Fruit fly (Drosophila melanogaster): ENCODE data around the gene CG13999.
A peak's percentile ranks its signal among the peaks of the same experiment; 100 is the strongest.

Gene CG13999

dm6 chr2L:5948775-5949526 is 7.3 kb downstream of the CG13999 start, which contains the start of gene CG9044 (continued):
- TF ChIP-seq ATbp (GFP tag; optimal IDR thresholded peaks at IDR 0.05): no peak
- no peak for TF ChIP-seq Drgx (GFP tag; IDR thresholded peaks at IDR 0.05)
- TF ChIP-seq h (optimal IDR thresholded peaks at IDR 0.05): no peak
- TF ChIP-seq CG10431 (GFP tag; optimal IDR thresholded peaks at IDR 0.05): no peak
- no peak for TF ChIP-seq schlank (tag; optimal IDR thresholded peaks at IDR 0.05)
- TF ChIP-seq Aef1 (GFP tag; IDR thresholded peaks at IDR 0.05): peak; percentile 22; the same call in 2 of the 3 replicates
- peak; percentile 42 for TF ChIP-seq Camta (GFP tag; optimal IDR thresholded peaks at IDR 0.05)
- TF ChIP-seq ash1 (GFP tag; optimal IDR thresholded peaks at IDR 0.05): no peak
- no peak for TF ChIP-seq Spps (tag; optimal IDR thresholded peaks at IDR 0.05)
- TF ChIP-seq gcm (GFP tag; optimal IDR thresholded peaks at IDR 0.05): no peak
- peak; percentile 94 for TF ChIP-seq CTCF (GFP tag; optimal IDR thresholded peaks at IDR 0.05)
- no peak for TF ChIP-seq CG1024 (GFP tag; IDR thresholded peaks at IDR 0.05)
- no peak for TF ChIP-seq zf30C (GFP tag; optimal IDR thresholded peaks at IDR 0.05)
- TF ChIP-seq Taf1 (GFP tag; IDR thresholded peaks at IDR 0.05): no peak
- peak; percentile 73; the same call in 1 of the 2 replicates for TF ChIP-seq Rfx (GFP tag; IDR thresholded peaks at IDR 0.05)
- TF ChIP-seq CG31224 (GFP tag; IDR thresholded peaks at IDR 0.05): 0 out of 2 replicates have a peak, but pooled peaks have one; percentile 21
- peak; percentile 42 for TF ChIP-seq ssp (GFP tag; IDR thresholded peaks at IDR 0.05)
- TF ChIP-seq tap (tag; optimal IDR thresholded peaks at IDR 0.05): no peak
- TF ChIP-seq Mrtf (GFP tag; IDR thresholded peaks at IDR 0.05): no peak
- peak; percentile 21 for TF ChIP-seq CG10979 (tag; optimal IDR thresholded peaks at IDR 0.05)
- peak; percentile 19 for TF ChIP-seq emc (GFP tag; optimal IDR thresholded peaks at IDR 0.05)
- TF ChIP-seq CG32532 (GFP tag; IDR thresholded peaks at IDR 0.05): peak; percentile 62
- TF ChIP-seq Jarid2 (GFP tag; optimal IDR thresholded peaks at IDR 0.05): no peak
- peak; percentile 86 for TF ChIP-seq hbn (GFP tag; IDR thresholded peaks at IDR 0.05; ENCODE audit: partially characterized antibody)
- peak; percentile 39 for TF ChIP-seq tx (GFP tag; optimal IDR thresholded peaks at IDR 0.05)
- TF ChIP-seq Neu2 (GFP tag; optimal IDR thresholded peaks at IDR 0.05; ENCODE audit: borderline replicate concordance): peak; percentile 30
- TF ChIP-seq Trl (optimal IDR thresholded peaks at IDR 0.05): no peak
- peak; percentile 67 for TF ChIP-seq Trl (GFP tag; optimal IDR thresholded peaks at IDR 0.05)
- no peak for TF ChIP-seq Lpt (GFP tag; optimal IDR thresholded peaks at IDR 0.05)
- peak; percentile 69 for TF ChIP-seq Hsf (GFP tag; optimal IDR thresholded peaks at IDR 0.05)
- peak; percentile 91 for TF ChIP-seq CG13287 (GFP tag; IDR thresholded peaks at IDR 0.05; ENCODE audit: partially characterized antibody)
- peak; percentile 79 for TF ChIP-seq CG12659 (GFP tag; optimal IDR thresholded peaks at IDR 0.05)
- no peak for TF ChIP-seq mirr (GFP tag; optimal IDR thresholded peaks at IDR 0.05)
- TF ChIP-seq wek (GFP tag; optimal IDR thresholded peaks at IDR 0.05): no peak
- no peak for TF ChIP-seq caup (GFP tag; optimal IDR thresholded peaks at IDR 0.05; ENCODE audit: severe bottlenecking)
- TF ChIP-seq z (GFP tag; IDR thresholded peaks at IDR 0.05): no peak
- no peak for TF ChIP-seq Hey (tag; optimal IDR thresholded peaks at IDR 0.05)
- no peak for TF ChIP-seq bowl (GFP tag; IDR thresholded peaks at IDR 0.05)
- TF ChIP-seq NC2α (GFP tag; optimal IDR thresholded peaks at IDR 0.05): peak; percentile 48
- TF ChIP-seq CG1233 (GFP tag; optimal IDR thresholded peaks at IDR 0.05): peak; percentile 39
- peak; percentile 54 for TF ChIP-seq CG18619 (GFP tag; optimal IDR thresholded peaks at IDR 0.05)
- no peak for TF ChIP-seq CG10462 (GFP tag; optimal IDR thresholded peaks at IDR 0.05)
- peak; percentile 96 for TF ChIP-seq CG16813 (GFP tag; IDR thresholded peaks at IDR 0.05; ENCODE audit: partially characterized antibody)
- TF ChIP-seq trh (GFP tag; optimal IDR thresholded peaks at IDR 0.05): peak; percentile 52
- TF ChIP-seq CG18262 (tag; optimal IDR thresholded peaks at IDR 0.05): no peak
- TF ChIP-seq ranshi (GFP tag; IDR thresholded peaks at IDR 0.05): no peak
- TF ChIP-seq repo (GFP tag; optimal IDR thresholded peaks at IDR 0.05): peak; percentile 10
- TF ChIP-seq D19A (tag; optimal IDR thresholded peaks at IDR 0.05): no peak
- no peak for TF ChIP-seq CG5953 (GFP tag; IDR thresholded peaks at IDR 0.05)
- TF ChIP-seq chm (GFP tag; IDR thresholded peaks at IDR 0.05): no peak
- peak; percentile 88 for TF ChIP-seq bbx (GFP tag; IDR thresholded peaks at IDR 0.05; ENCODE audit: partially characterized antibody)
